Worm (Caenorhabditis elegans) whole organism, young adult: ENCODE data around the gene T22B2.2.

Experiments
- B0019.2 ChIP-seq: fragments of 200-800 bp; sonication (Bioruptor generic); conservative IDR thresholded peaks from 2 replicates; pipeline ENCODE4 v1.3.6; 2022; ENCODE audit warnings: missing genetic modification reagents, missing genetic modification characterization, missing compliant biosample characterization
- B0035.1 ChIP-seq: sonication (generic microtip); optimal IDR thresholded peaks from 2 replicates; lab custom pipeline; 2016; ENCODE audit warnings: missing genetic modification characterization, mild to moderate bottlenecking, missing compliant biosample characterization, missing genotype, missing genetic modification reagents
- B0261.1 ChIP-seq: sonication (generic microtip); optimal IDR thresholded peaks from 2 replicates; lab custom pipeline; 2016; ENCODE audit warnings: mild to moderate bottlenecking, missing genetic modification characterization, moderate library complexity, missing compliant biosample characterization
- C17E4.6 ChIP-seq: fragments of 200-800 bp; sonication (Bioruptor generic); IDR thresholded peaks from 2 replicates; pipeline ENCODE4 v1.3.6; 2022; ENCODE audit warnings: missing genetic modification reagents, missing genetic modification characterization, missing compliant biosample characterization
- F37B4.10 ChIP-seq: fragments of 200-800 bp; sonication (Bioruptor generic); IDR thresholded peaks from 2 replicates; pipeline ENCODE4 v1.3.6; 2022; ENCODE audit warnings: missing genetic modification characterization, missing compliant biosample characterization
- F49E8.2 ChIP-seq: sonication (generic microtip); optimal IDR thresholded peaks from 3 replicates; lab custom pipeline; 2017; ENCODE audit warnings: missing genetic modification characterization, mild to moderate bottlenecking, missing compliant biosample characterization, antibody characterized with exemption, moderate library complexity; ENCODE audit not compliant: insufficient read depth
- F52B5.7 ChIP-seq: sonication (generic microtip); optimal IDR thresholded peaks from 2 replicates; lab custom pipeline; 2016; ENCODE audit warnings: mild to moderate bottlenecking, missing genetic modification characterization, missing compliant biosample characterization
- Y53G8AR.9 ChIP-seq: fragments of 200-800 bp; sonication (Bioruptor generic); conservative IDR thresholded peaks from 2 replicates; pipeline ENCODE4 v1.3.6; 2022; ENCODE audit warnings: missing genetic modification reagents, missing genetic modification characterization, missing compliant biosample characterization
- Y67H2A.10 ChIP-seq: fragments of 200-800 bp; sonication (Bioruptor generic); conservative IDR thresholded peaks from 2 replicates; pipeline ENCODE4 v1.3.6; 2022; ENCODE audit warnings: missing genetic modification reagents, missing genetic modification characterization, missing compliant biosample characterization
- cebp-1 ChIP-seq, 2 experiments: fragments of 200-800 bp in 1 of 2; sonication (Bioruptor generic) in 1 of 2; sonication (generic microtip) in 1 of 2; IDR thresholded peaks in 1 of 2; optimal IDR thresholded peaks in 1 of 2; 2 replicates each; pipeline versions ENCODE4 v1.3.6 to Lab custom; 2017 to 2022; ENCODE audit warnings: missing compliant biosample characterization in 2 of 2, missing genetic modification characterization in 2 of 2, mild to moderate bottlenecking in 1 of 2, missing genetic modification reagents in 1 of 2, moderate library complexity in 1 of 2
- ceh-100 ChIP-seq: fragments of 200-800 bp; sonication (Bioruptor generic); IDR thresholded peaks from 2 replicates; pipeline ENCODE4 v1.3.6; 2022; ENCODE audit warnings: missing genetic modification reagents, missing genetic modification characterization, missing compliant biosample characterization
- egl-18 ChIP-seq: fragments of 200-800 bp; sonication (Bioruptor generic); IDR thresholded peaks from 2 replicates; pipeline ENCODE4 v1.3.6; 2022; ENCODE audit warnings: missing genetic modification reagents, missing genetic modification characterization, missing compliant biosample characterization
- egl-44 ChIP-seq: fragments of 200-800 bp; sonication (Bioruptor generic); IDR thresholded peaks from 2 replicates; pipeline ENCODE4 v1.3.6; 2022; ENCODE audit warnings: missing genetic modification reagents, missing genetic modification characterization, missing compliant biosample characterization
- ekl-4 ChIP-seq: fragments of 200-800 bp; sonication (Bioruptor generic); IDR thresholded peaks from 2 replicates; pipeline ENCODE4 v1.3.6; 2022; ENCODE audit warnings: missing genetic modification reagents, missing genetic modification characterization, missing compliant biosample characterization
- let-526 ChIP-seq: fragments of 200-800 bp; sonication (Bioruptor generic); IDR thresholded peaks from 2 replicates; pipeline ENCODE4 v1.3.6; 2022; ENCODE audit warnings: missing genetic modification reagents, missing genetic modification characterization, missing compliant biosample characterization
- let-607 ChIP-seq, 2 experiments: fragments of 200-800 bp in 1 of 2; sonication (Bioruptor generic) in 1 of 2; sonication (generic microtip) in 1 of 2; optimal IDR thresholded peaks; 2 replicates each; lab custom pipeline; 2016 to 2018; ENCODE audit warnings: mild to moderate bottlenecking in 2 of 2, missing compliant biosample characterization in 2 of 2, missing genetic modification characterization in 2 of 2, moderate library complexity in 2 of 2, missing genotype in 1 of 2
- lin-35 ChIP-seq, 3 experiments: fragments of 150-350 bp in 2 of 3; sonication (generic microtip) in 1 of 3; optimal IDR thresholded peaks; 2 replicates each; lab custom pipeline; 2014 to 2018; ENCODE audit warnings: missing biosample characterization in 3 of 3, missing genetic modification characterization in 3 of 3, missing genetic modification reagents in 3 of 3
- lsl-1 ChIP-seq: fragments of 200-800 bp; sonication (Bioruptor generic); optimal IDR thresholded peaks from 2 replicates; lab custom pipeline; 2018; ENCODE audit warnings: mild to moderate bottlenecking, missing genetic modification characterization, moderate library complexity, missing compliant biosample characterization
- madf-6 ChIP-seq: fragments of 200-800 bp; sonication (Bioruptor generic); IDR thresholded peaks from 2 replicates; pipeline ENCODE4 v1.3.6; 2022; ENCODE audit warnings: missing genetic modification reagents, missing genetic modification characterization, missing compliant biosample characterization
- nfya-2 ChIP-seq: fragments of 200-800 bp; sonication (Bioruptor generic); IDR thresholded peaks from 2 replicates; pipeline ENCODE4 v1.3.6; 2022; ENCODE audit warnings: missing genetic modification reagents, missing genetic modification characterization, missing compliant biosample characterization
- nhr-120 ChIP-seq: fragments of 200-800 bp; sonication (Bioruptor generic); IDR thresholded peaks from 2 replicates; pipeline ENCODE4 v1.3.6; 2022; ENCODE audit warnings: missing genetic modification characterization, missing compliant biosample characterization
- nhr-80 ChIP-seq: sonication (generic microtip); optimal IDR thresholded peaks from 2 replicates; lab custom pipeline; 2016; ENCODE audit warnings: missing genetic modification characterization, missing compliant biosample characterization
- pha-4 ChIP-seq: fragments of 150-350 bp; sonication (generic microtip); optimal IDR thresholded peaks from 2 replicates; lab custom pipeline; 2014; ENCODE audit warnings: missing biosample characterization, missing genetic modification reagents, missing genetic modification characterization
- rpc-1 ChIP-seq, 2 experiments: fragments of 150-350 bp in 1 of 2; sonication (generic microtip) in 1 of 2; optimal IDR thresholded peaks; 2 replicates each; lab custom pipeline; 2014 to 2018; ENCODE audit warnings: missing biosample characterization in 1 of 2, missing genetic modification characterization in 1 of 2, missing genetic modification reagents in 1 of 2, missing genotype in 1 of 2
- snpc-1.1 ChIP-seq: sonication (generic microtip); optimal IDR thresholded peaks from 2 replicates; lab custom pipeline; 2017; ENCODE audit warnings: missing genetic modification characterization, mild to moderate bottlenecking, missing compliant biosample characterization, antibody characterized with exemption, moderate library complexity, missing genotype, missing genetic modification reagents; ENCODE audit not compliant: insufficient read depth
- tbx-9 ChIP-seq: sonication (generic microtip); optimal IDR thresholded peaks from 2 replicates; lab custom pipeline; 2016; ENCODE audit warnings: borderline replicate concordance, missing genetic modification characterization, inconsistent platforms, missing compliant biosample characterization
- unc-130 ChIP-seq: sonication (generic microtip); optimal IDR thresholded peaks from 2 replicates; lab custom pipeline; 2016; ENCODE audit warnings: missing genetic modification reagents, missing genetic modification characterization, missing compliant biosample characterization
- unc-62 ChIP-seq: fragments of 150-350 bp; optimal IDR thresholded peaks from 2 replicates; lab custom pipeline; 2014; ENCODE audit warnings: missing biosample characterization, missing genetic modification reagents, missing genetic modification characterization
- zfh-2 ChIP-seq: fragments of 200-800 bp; sonication (Bioruptor generic); conservative IDR thresholded peaks from 2 replicates; pipeline ENCODE4 v1.3.6; 2022; ENCODE audit warnings: missing genetic modification reagents, missing genetic modification characterization, missing compliant biosample characterization
- ztf-25 ChIP-seq: fragments of 200-800 bp; sonication (Bioruptor generic); IDR thresholded peaks from 2 replicates; pipeline ENCODE4 v1.3.6; 2022; ENCODE audit warnings: missing genetic modification reagents, missing genetic modification characterization, missing compliant biosample characterization
- ztf-28 ChIP-seq: fragments of 200-800 bp; sonication (Bioruptor generic); IDR thresholded peaks from 2 replicates; pipeline ENCODE4 v1.3.6; 2022; ENCODE audit warnings: missing genetic modification reagents, missing genetic modification characterization, missing compliant biosample characterization

The T22B2.2 gene

ce11 chrX:3931350-3931749 is 11.1 kb downstream of the T22B2.2 start, which contains the start of gene adt-3 (continued):
- TF ChIP-seq C17E4.6 (no peak), egl-18 (GFP tag; lab: Robert Waterston, UW) (no peak), egl-44 (GFP tag; lab: Robert Waterston, UW) (no peak)

DNA sequence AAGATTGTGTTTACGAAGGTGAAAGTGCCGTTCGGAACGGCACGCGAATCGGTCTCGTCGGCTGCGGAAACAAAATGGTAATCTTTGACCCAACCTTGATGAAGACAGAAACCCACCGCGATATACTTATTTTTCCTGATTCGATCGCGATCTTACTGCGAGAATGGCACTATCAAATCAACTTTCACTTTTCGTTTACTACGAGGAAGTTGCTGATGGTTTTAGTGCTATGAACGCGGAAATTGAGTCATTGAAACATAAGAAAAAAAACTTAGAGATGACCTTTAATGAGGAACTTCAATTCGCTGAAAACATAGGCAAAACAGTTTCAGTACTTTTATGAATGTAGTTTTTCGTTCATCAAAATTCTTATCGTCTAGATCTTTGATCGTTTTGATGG is 12.5 kb downstream of the T22B2.2 start:
- no peak for TF ChIP-seq ztf-25 (GFP tag; lab: Robert Waterston, UW)

ce11 chrX:3937483-3937882 is 17.3 kb downstream of the T22B2.2 start:
- TF ChIP-seq F49E8.2 (tag; lab: Kevin White, UChicago): no peak
- no peak for TF ChIP-seq B0035.1 (tag; lab: Kevin White, UChicago)
- TF ChIP-seq Y53G8AR.9 (GFP tag; lab: Robert Waterston, UW): no peak
- TF ChIP-seq zfh-2 (GFP tag; lab: Robert Waterston, UW): no peak
- TF ChIP-seq ztf-28: no peak
- no peak for TF ChIP-seq ceh-100
- no peak for TF ChIP-seq F52B5.7 (tag; lab: Kevin White, UChicago)
- TF ChIP-seq snpc-1.1 (tag; lab: Kevin White, UChicago): no peak
- no peak for TF ChIP-seq unc-130 (GFP tag; lab: Kevin White, UChicago)

DNA sequence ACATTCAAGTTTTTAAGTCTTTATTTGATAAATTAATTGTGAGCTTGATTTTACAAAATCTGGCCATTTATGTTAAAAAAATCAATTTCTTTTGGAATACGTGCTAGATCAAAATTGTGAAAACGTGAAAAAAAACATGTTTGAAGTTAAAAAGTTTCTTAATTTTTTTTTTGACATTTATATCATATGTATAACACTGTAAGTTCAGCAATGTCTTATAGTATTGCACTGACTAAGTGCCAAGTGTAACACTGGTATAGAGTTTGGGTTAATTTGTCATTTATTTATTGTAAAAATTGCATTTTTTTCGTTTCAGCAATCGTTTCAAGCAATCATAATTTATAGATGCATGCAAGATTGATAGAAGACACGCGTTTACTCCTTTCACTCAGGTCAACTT is 17.7 kb downstream of the T22B2.2 start:
- TF ChIP-seq nhr-120 (GFP tag; lab: Robert Waterston, UW) (no peak), nfya-2 (GFP tag; lab: Robert Waterston, UW) (no peak), B0035.1 (tag; lab: Kevin White, UChicago) (no peak), lsl-1 (GFP tag; lab: Kevin White, UChicago) (no peak), Y67H2A.10 (GFP tag; lab: Robert Waterston, UW) (no peak), B0019.2 (no peak), ceh-100 (no peak), lin-35 (GFP tag; optimal IDR thresholded peaks at IDR 0.05; lab: Kevin White, UChicago) (no peak), ekl-4 (GFP tag; lab: Robert Waterston, UW) (no peak), unc-62 (GFP tag; lab: Kevin White, UChicago) (no peak), B0261.1 (tag; lab: Kevin White, UChicago) (no peak), tbx-9 (tag; lab: Kevin White, UChicago) (no peak)

DNA sequence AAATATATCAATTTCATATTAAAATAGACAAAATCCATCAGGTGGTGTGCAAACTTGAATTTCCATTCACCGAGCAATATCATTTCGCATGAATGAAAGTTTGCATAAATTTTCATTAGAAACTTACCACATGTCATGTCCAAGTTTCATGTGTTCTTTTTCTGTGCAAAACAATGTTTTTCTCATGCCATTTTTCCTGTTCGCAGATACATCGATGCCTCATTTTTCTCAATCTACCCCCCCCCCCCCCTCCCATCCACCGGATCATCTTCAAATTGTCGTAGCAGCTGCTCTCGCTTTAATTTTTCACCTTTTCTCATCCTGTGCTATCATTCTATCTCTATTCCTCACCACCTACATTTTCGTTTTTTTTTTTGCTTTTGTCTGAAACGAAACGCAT is 18.7 kb downstream of the T22B2.2 start, which contains the start of gene T19D2.3:
Gene T19D2.3, plus strand, starts transcription at position 301 of the 400 bp plus-strand sequence.
- TF ChIP-seq pha-4 (tag; lab: Kevin White, UChicago): no peak
- TF ChIP-seq F37B4.10 (GFP tag; lab: Robert Waterston, UW): no peak
- no peak for TF ChIP-seq nhr-80 (tag; lab: Kevin White, UChicago)
- no peak for TF ChIP-seq nhr-120 (GFP tag; lab: Robert Waterston, UW)
- no peak for TF ChIP-seq rpc-1 (optimal IDR thresholded peaks at IDR 0.05; lab: Kevin White, UChicago)
- no peak for TF ChIP-seq rpc-1 (tag; optimal IDR thresholded peaks at IDR 0.05; lab: Kevin White, UChicago)
- no peak for TF ChIP-seq ztf-28
- no peak for TF ChIP-seq let-526
- no peak for TF ChIP-seq cebp-1 (GFP tag; IDR thresholded peaks at IDR 0.05; lab: Robert Waterston, UW)
- no peak for TF ChIP-seq cebp-1 (tag; optimal IDR thresholded peaks at IDR 0.05; lab: Kevin White, UChicago)
- no peak for TF ChIP-seq let-607 (tag; optimal IDR thresholded peaks at IDR 0.05; lab: Kevin White, UChicago)
- TF ChIP-seq madf-6 (GFP tag; lab: Robert Waterston, UW): no peak
